Worm (Caenorhabditis elegans): ENCODE results near the gene C18B10.6.

- no peak for TF ChIP-seq ztf-11 (tag; optimal IDR thresholded peaks at IDR 0.05)
- no peak for TF ChIP-seq ceh-82 (tag; optimal IDR thresholded peaks at IDR 0.05)
These were observed 4.2 kb upstream of the C18B10.6 start, which contains the start of gene srbc-8 for ce11 chrV:7485000-7485399.
